Worm (Caenorhabditis elegans) whole organism, late embryonic: ENCODE results near the gene clec-218.

ENCODE experiments used
- C38D4.7 ChIP-seq: fragments of 200-800 bp; sonication (Bioruptor generic); optimal IDR thresholded peaks from 2 replicates; lab custom pipeline; 2018; ENCODE audit warnings: mild to moderate bottlenecking, missing genetic modification characterization, moderate library complexity, missing compliant biosample characterization
- ama-1 ChIP-seq: fragments of 150-350 bp; optimal IDR thresholded peaks from 2 replicates; lab custom pipeline; 2014
- ceh-14 ChIP-seq: sonication (generic microtip); optimal IDR thresholded peaks from 2 replicates; lab custom pipeline; 2016; ENCODE audit warnings: missing genotype, missing genetic modification characterization, missing compliant biosample characterization
- ceh-22 ChIP-seq: sonication (generic microtip); optimal IDR thresholded peaks from 2 replicates; lab custom pipeline; 2017; ENCODE audit warnings: missing biosample characterization, missing genetic modification characterization
- ceh-24 ChIP-seq: sonication (generic microtip); optimal IDR thresholded peaks from 2 replicates; lab custom pipeline; 2016; ENCODE audit warnings: mild to moderate bottlenecking, missing genetic modification characterization, missing compliant biosample characterization
- ceh-31 ChIP-seq: sonication (generic microtip); optimal IDR thresholded peaks from 2 replicates; lab custom pipeline; 2016; ENCODE audit warnings: missing genetic modification characterization, missing compliant biosample characterization
- ceh-45 ChIP-seq: fragments of 200-800 bp; sonication (Bioruptor generic); IDR thresholded peaks from 2 replicates; pipeline ENCODE4 v1.3.6; 2022; ENCODE audit warnings: missing genetic modification reagents, missing genetic modification characterization, missing compliant biosample characterization
- ceh-9 ChIP-seq: sonication (generic microtip); optimal IDR thresholded peaks from 2 replicates; lab custom pipeline; 2016; ENCODE audit warnings: mild to moderate bottlenecking, missing genetic modification characterization, inconsistent platforms, missing compliant biosample characterization
- che-1 ChIP-seq: sonication (generic microtip); optimal IDR thresholded peaks from 2 replicates; lab custom pipeline; 2016; ENCODE audit warnings: mild to moderate bottlenecking, missing genetic modification characterization, missing compliant biosample characterization
- dmd-4 ChIP-seq: sonication (generic microtip); optimal IDR thresholded peaks from 2 replicates; lab custom pipeline; 2016; ENCODE audit warnings: borderline replicate concordance, missing genetic modification characterization, missing compliant biosample characterization
- dve-1 ChIP-seq: sonication (generic microtip); optimal IDR thresholded peaks from 2 replicates; lab custom pipeline; 2017; ENCODE audit warnings: antibody characterized with exemption, mild to moderate bottlenecking, missing genetic modification characterization, missing compliant biosample characterization
- elt-2 ChIP-seq: sonication (generic microtip); optimal IDR thresholded peaks from 2 replicates; lab custom pipeline; 2016; ENCODE audit warnings: missing genetic modification reagents, missing genetic modification characterization, missing compliant biosample characterization
- ets-4 ChIP-seq: sonication (generic microtip); optimal IDR thresholded peaks from 2 replicates; lab custom pipeline; 2016; ENCODE audit warnings: missing genetic modification characterization, missing compliant biosample characterization
- fkh-10 ChIP-seq: fragments of 150-350 bp; optimal IDR thresholded peaks from 2 replicates; lab custom pipeline; 2014; ENCODE audit warnings: missing biosample characterization, missing genetic modification reagents, missing genetic modification characterization
- hlh-13 ChIP-seq: fragments of 200-800 bp; sonication (Bioruptor generic); optimal IDR thresholded peaks from 2 replicates; lab custom pipeline; 2018; ENCODE audit warnings: mild to moderate bottlenecking, missing genetic modification characterization, missing compliant biosample characterization
- hlh-15 ChIP-seq: sonication (generic microtip); optimal IDR thresholded peaks from 2 replicates; lab custom pipeline; 2016; ENCODE audit warnings: missing genetic modification characterization, missing compliant biosample characterization
- hlh-8 ChIP-seq: sonication (generic microtip); optimal IDR thresholded peaks from 2 replicates; lab custom pipeline; 2016; ENCODE audit warnings: missing genotype, missing genetic modification characterization, missing compliant biosample characterization
- npax-4 ChIP-seq: sonication (generic microtip); optimal IDR thresholded peaks from 2 replicates; lab custom pipeline; 2016; ENCODE audit warnings: missing genetic modification characterization, missing compliant biosample characterization
- pha-2 ChIP-seq: sonication (generic microtip); optimal IDR thresholded peaks from 2 replicates; lab custom pipeline; 2017; ENCODE audit warnings: mild to moderate bottlenecking, missing genetic modification characterization, missing compliant biosample characterization
- ref-2 ChIP-seq: sonication (generic microtip); optimal IDR thresholded peaks from 2 replicates; lab custom pipeline; 2016; ENCODE audit warnings: missing genetic modification characterization, missing compliant biosample characterization

The clec-218 gene

ce11 chrV:8359792-8360191, 52.0 kb downstream of the clec-218 start, which contains the start of gene F38E1.6:
Gene F38E1.6 (plus strand): TSS chrV:8360092.
- TF ChIP-seq C38D4.7 (GFP tag; lab: Kevin White, UChicago) (no peak), dmd-4 (tag; lab: Kevin White, UChicago) (no peak), elt-2 (tag; lab: Kevin White, UChicago) (no peak), ceh-24 (tag; lab: Kevin White, UChicago) (no peak), ceh-22 (no peak), ceh-45 (GFP tag; lab: Robert Waterston, UW) (no peak), ets-4 (no peak), pha-2 (tag; lab: Kevin White, UChicago) (no peak), ama-1 (lab: Kevin White, UChicago) (no peak), fkh-10 (GFP tag; lab: Kevin White, UChicago) (no peak), hlh-15 (tag; lab: Kevin White, UChicago) (no peak), che-1 (tag; lab: Kevin White, UChicago) (no peak), npax-4 (tag; lab: Kevin White, UChicago) (no peak), ref-2 (tag; lab: Kevin White, UChicago) (no peak), ceh-14 (tag; lab: Kevin White, UChicago) (no peak), dve-1 (tag; lab: Kevin White, UChicago) (no peak), hlh-8 (no peak), hlh-13 (no peak), ceh-31 (no peak), ceh-9 (no peak)
